Fruit fly (Drosophila melanogaster) whole organism, embryonic: Measurements from ENCODE around the gene Cpr62Ba.
A peak's percentile ranks its signal among the peaks of the same experiment; 100 is the strongest.

ENCODE experiments used
- Ada2b ChIP-seq: fragments of 200-800 bp; sonication (Bioruptor generic); IDR thresholded peaks from 2 replicates; pipeline ENCODE4 v1.3.6; 2022; ENCODE audit warnings: missing biosample characterization, missing genetic modification characterization
- Atf-2 ChIP-seq: fragments of 200-800 bp; sonication (Bioruptor generic); optimal IDR thresholded peaks from 2 replicates; lab custom pipeline; 2016; ENCODE audit warnings: missing biosample characterization, missing genetic modification characterization
- Awh ChIP-seq: fragments of 200-800 bp; sonication (Bioruptor generic); IDR thresholded peaks from 2 replicates; pipeline ENCODE4, ENCODE4 v1.3.6; 2022; ENCODE audit warnings: missing biosample characterization, missing genetic modification characterization
- B-H1 ChIP-seq: fragments of 200-800 bp; sonication (Bioruptor generic); IDR thresholded peaks from 3 replicates; pipeline ENCODE4 v1.3.6; 2022; ENCODE audit warnings: missing biosample characterization, missing genetic modification characterization
- B-H2 ChIP-seq: fragments of 200-800 bp; sonication (Bioruptor generic); optimal IDR thresholded peaks from 2 replicates; lab custom pipeline; 2018; ENCODE audit warnings: missing biosample characterization, mild to moderate bottlenecking, missing genetic modification characterization
- Bgb ChIP-seq: fragments of 200-800 bp; sonication (Bioruptor generic); IDR thresholded peaks from 2 replicates; pipeline ENCODE4 v1.3.6; 2022; ENCODE audit warnings: missing biosample characterization, missing genetic modification characterization; ENCODE audit not compliant: partially characterized antibody
- CG10543 ChIP-seq: fragments of 200-800 bp; sonication (Bioruptor generic); optimal IDR thresholded peaks from 3 replicates; lab custom pipeline; 2017; ENCODE audit warnings: missing biosample characterization, mild to moderate bottlenecking, missing genetic modification characterization, moderate library complexity
- CG12769 ChIP-seq: fragments of 200-800 bp; sonication (Bioruptor generic); optimal IDR thresholded peaks from 2 replicates; lab custom pipeline; 2019; ENCODE audit warnings: missing biosample characterization, mild to moderate bottlenecking, missing genetic modification characterization, moderate library complexity
- CG1529 ChIP-seq: fragments of 200-800 bp; sonication (Bioruptor generic); optimal IDR thresholded peaks from 3 replicates; lab custom pipeline; 2018; ENCODE audit warnings: missing biosample characterization, missing genetic modification characterization
- CG18476 ChIP-seq: fragments of 200-800 bp; sonication (Bioruptor generic); optimal IDR thresholded peaks from 2 replicates; lab custom pipeline; 2016; ENCODE audit warnings: missing biosample characterization, mild to moderate bottlenecking, missing genetic modification characterization
- CG2678 ChIP-seq: fragments of 200-800 bp; sonication (Bioruptor generic); optimal IDR thresholded peaks from 3 replicates; lab custom pipeline; 2019; ENCODE audit warnings: missing biosample characterization, mild to moderate bottlenecking, missing genetic modification characterization, moderate library complexity
- CG30431 ChIP-seq: fragments of 200-800 bp; sonication (Bioruptor generic); optimal IDR thresholded peaks from 2 replicates; lab custom pipeline; 2017; ENCODE audit warnings: missing biosample characterization, missing genetic modification characterization
- CG7987 ChIP-seq: fragments of 200-800 bp; sonication (Bioruptor generic); optimal IDR thresholded peaks from 2 replicates; lab custom pipeline; 2018; ENCODE audit warnings: missing biosample characterization, mild to moderate bottlenecking, missing genetic modification characterization, moderate library complexity
- CG8765 ChIP-seq: fragments of 200-800 bp; sonication (Bioruptor generic); IDR thresholded peaks from 2 replicates; pipeline ENCODE4 v1.3.6; 2022; ENCODE audit warnings: missing biosample characterization, missing genetic modification characterization
- CG9817 ChIP-seq: fragments of 200-800 bp; sonication (Bioruptor generic); optimal IDR thresholded peaks from 2 replicates; lab custom pipeline; 2018; ENCODE audit warnings: missing biosample characterization, mild to moderate bottlenecking, missing genetic modification characterization, moderate library complexity
- Eip74EF ChIP-seq, 2 experiments: fragments of 200-800 bp in 1 of 2; fragments of >200 bp in 1 of 2; sonication (Bioruptor generic) in 1 of 2; optimal IDR thresholded peaks; 2 replicates each; lab custom pipeline; 2017 to 2019; ENCODE audit warnings: missing biosample characterization in 2 of 2, missing genetic modification characterization in 2 of 2, mild to moderate bottlenecking in 1 of 2, moderate library complexity in 1 of 2
- HHEX ChIP-seq: fragments of 200-800 bp; sonication (Bioruptor generic); optimal IDR thresholded peaks from 3 replicates; lab custom pipeline; 2017; ENCODE audit warnings: missing biosample characterization, mild to moderate bottlenecking, missing genetic modification characterization, missing genetic modification reagents
- HLH3B ChIP-seq: fragments of 200-800 bp; sonication (Bioruptor generic); IDR thresholded peaks from 2 replicates; pipeline ENCODE4 v1.3.6; 2022; ENCODE audit warnings: missing biosample characterization, missing genetic modification characterization
- Lhr ChIP-seq: fragments of 200-800 bp; sonication (Bioruptor generic); optimal IDR thresholded peaks from 3 replicates; lab custom pipeline; 2017; ENCODE audit warnings: mild to moderate bottlenecking, missing biosample characterization, missing genetic modification reagents, missing genetic modification characterization
- Nf-YB ChIP-seq: fragments of 200-800 bp; sonication (Bioruptor generic); optimal IDR thresholded peaks from 3 replicates; lab custom pipeline; 2019; ENCODE audit warnings: missing biosample characterization, mild to moderate bottlenecking, missing genetic modification characterization, moderate library complexity
- Poxn ChIP-seq: fragments of 200-800 bp; sonication (Bioruptor generic); IDR thresholded peaks from 2 replicates; pipeline ENCODE4 v1.3.6; 2022; ENCODE audit warnings: missing biosample characterization, missing genetic modification characterization
- Tbp ChIP-seq: fragments of >200 bp; optimal IDR thresholded peaks from 2 replicates; lab custom pipeline; 2018; ENCODE audit warnings: missing biosample characterization, missing genetic modification characterization
- abd-A ChIP-seq: fragments of 200-800 bp; sonication (Bioruptor generic); optimal IDR thresholded peaks from 3 replicates; lab custom pipeline; 2019; ENCODE audit warnings: missing biosample characterization, mild to moderate bottlenecking, missing genetic modification characterization, moderate library complexity
- danr ChIP-seq: fragments of 200-800 bp; sonication (Bioruptor generic); IDR thresholded peaks from 2 replicates; pipeline ENCODE4 v1.3.6; 2022; ENCODE audit warnings: missing biosample characterization, missing genetic modification characterization
- dimm ChIP-seq: fragments of 200-800 bp; sonication (Bioruptor generic); IDR thresholded peaks from 2 replicates; pipeline ENCODE4 v1.3.6; 2022; ENCODE audit warnings: missing biosample characterization, missing genetic modification characterization
- disco-r ChIP-seq: fragments of 200-800 bp; sonication (Bioruptor generic); optimal IDR thresholded peaks from 2 replicates; lab custom pipeline; 2016; ENCODE audit warnings: missing biosample characterization, missing genetic modification characterization
- dmrt11E ChIP-seq: fragments of 200-800 bp; sonication (Bioruptor generic); optimal IDR thresholded peaks from 3 replicates; lab custom pipeline; 2018; ENCODE audit warnings: missing biosample characterization, mild to moderate bottlenecking, missing genetic modification characterization, moderate library complexity
- dysf ChIP-seq: fragments of 200-800 bp; sonication (Bioruptor generic); IDR thresholded peaks from 3 replicates; pipeline ENCODE4 v1.3.6; 2022; ENCODE audit warnings: missing biosample characterization, missing genetic modification characterization
- ftz-f1 ChIP-seq: fragments of 200-800 bp; sonication (Bioruptor generic); optimal IDR thresholded peaks from 2 replicates; lab custom pipeline; 2016; ENCODE audit warnings: missing biosample characterization, missing genetic modification characterization
- gem ChIP-seq: fragments of 200-800 bp; sonication (Bioruptor generic); optimal IDR thresholded peaks from 2 replicates; lab custom pipeline; 2019; ENCODE audit warnings: missing biosample characterization, mild to moderate bottlenecking, missing genetic modification characterization, moderate library complexity
- gfzf ChIP-seq: fragments of 200-800 bp; sonication (Bioruptor generic); optimal IDR thresholded peaks from 2 replicates; lab custom pipeline; 2016; ENCODE audit warnings: missing biosample characterization, mild to moderate bottlenecking, missing genetic modification characterization, moderate library complexity
- hbn ChIP-seq: fragments of 200-800 bp; sonication (Bioruptor generic); IDR thresholded peaks from 2 replicates; pipeline ENCODE4 v1.3.6; 2022; ENCODE audit warnings: missing biosample characterization, missing genetic modification characterization; ENCODE audit not compliant: partially characterized antibody
- jumu ChIP-seq: fragments of 200-800 bp; sonication (Bioruptor generic); optimal IDR thresholded peaks from 3 replicates; lab custom pipeline; 2016; ENCODE audit warnings: missing biosample characterization, missing genetic modification characterization
- kni ChIP-seq: fragments of 200-800 bp; sonication (Bioruptor generic); optimal IDR thresholded peaks from 3 replicates; lab custom pipeline; 2017; ENCODE audit warnings: mild to moderate bottlenecking, missing biosample characterization, missing genetic modification reagents, missing genetic modification characterization
- knrl ChIP-seq: fragments of 200-800 bp; sonication (Bioruptor generic); IDR thresholded peaks from 3 replicates; pipeline ENCODE4 v1.3.6; 2022; ENCODE audit warnings: missing biosample characterization, missing genetic modification characterization; ENCODE audit not compliant: partially characterized antibody
- mirr ChIP-seq: fragments of 200-800 bp; sonication (Bioruptor generic); optimal IDR thresholded peaks from 3 replicates; lab custom pipeline; 2018; ENCODE audit warnings: missing biosample characterization, mild to moderate bottlenecking, missing genetic modification characterization
- oc ChIP-seq: fragments of 200-800 bp; sonication (Bioruptor generic); optimal IDR thresholded peaks from 2 replicates; lab custom pipeline; 2018; ENCODE audit warnings: missing biosample characterization, mild to moderate bottlenecking, missing genetic modification characterization, moderate library complexity
- odd ChIP-seq: fragments of 200-800 bp; sonication (Bioruptor generic); optimal IDR thresholded peaks from 2 replicates; lab custom pipeline; 2017; ENCODE audit warnings: missing biosample characterization, mild to moderate bottlenecking, missing genetic modification characterization
- sens ChIP-seq: fragments of 200-800 bp; sonication (Bioruptor generic); peaks from one replicate; lab custom pipeline; 2016; ENCODE audit warnings: missing biosample characterization, missing genetic modification characterization
- ssp ChIP-seq: fragments of 200-800 bp; sonication (Bioruptor generic); IDR thresholded peaks from 2 replicates; pipeline ENCODE4 v1.3.6; 2022; ENCODE audit warnings: missing biosample characterization, missing genetic modification characterization
- unpg ChIP-seq: fragments of 200-800 bp; sonication (Bioruptor generic); optimal IDR thresholded peaks from 3 replicates; lab custom pipeline; 2018; ENCODE audit warnings: missing biosample characterization, mild to moderate bottlenecking, missing genetic modification characterization, moderate library complexity
- vvl ChIP-seq: fragments of 200-800 bp; sonication (Bioruptor generic); IDR thresholded peaks from 2 replicates; pipeline ENCODE4 v1.3.6; 2022; ENCODE audit warnings: missing biosample characterization, missing genetic modification characterization

Cpr62Ba gene

dm6 chr3L:1818834-1819233 lies 12.7 kb downstream of the Cpr62Ba start (continued):
- TF ChIP-seq mirr (GFP tag; lab: Kevin White, UChicago) (peak; percentile 20), CG12769 (tag; lab: Kevin White, UChicago) (peak; percentile 53), Bgb (GFP tag; lab: Robert Waterston, UW) (no peak), gem (tag; lab: Kevin White, UChicago) (no peak), knrl (GFP tag; lab: Robert Waterston, UW) (no peak), abd-A (tag; lab: Kevin White, UChicago) (peak; percentile 98), sens (GFP tag; lab: Kevin White, UChicago) (no peak), dmrt11E (tag; lab: Kevin White, UChicago) (no peak), B-H2 (GFP tag; lab: Kevin White, UChicago) (peak; percentile 35), dimm (GFP tag; lab: Robert Waterston, UW) (no peak), odd (GFP tag; lab: Kevin White, UChicago) (no peak), dysf (GFP tag; lab: Robert Waterston, UW) (no peak), Ada2b (GFP tag; lab: Robert Waterston, UW) (no peak), jumu (no peak), Lhr (GFP tag; lab: Kevin White, UChicago) (no peak), ssp (GFP tag; lab: Robert Waterston, UW) (no peak), CG8765 (GFP tag; lab: Robert Waterston, UW) (no peak), disco-r (no peak), CG7987 (GFP tag; lab: Kevin White, UChicago) (no peak), hbn (GFP tag; lab: Robert Waterston, UW) (no peak), CG30431 (no peak), gfzf (GFP tag; lab: Kevin White, UChicago) (no peak), CG9817 (tag; lab: Kevin White, UChicago) (no peak), Nf-YB (no peak), danr (GFP tag; lab: Robert Waterston, UW) (no peak), kni (peak; percentile 48), CG1529 (GFP tag; lab: Kevin White, UChicago) (no peak), CG10543 (GFP tag; lab: Kevin White, UChicago) (peak; percentile 10), Poxn (no peak), HHEX (GFP tag; lab: Kevin White, UChicago) (no peak), CG18476 (GFP tag; lab: Kevin White, UChicago) (no peak), B-H1 (GFP tag; lab: Robert Waterston, UW) (no peak), Tbp (GFP tag; lab: Kevin White, UChicago) (no peak), ftz-f1 (GFP tag; lab: Kevin White, UChicago) (peak; percentile 55), unpg (GFP tag; lab: Kevin White, UChicago) (no peak), Atf-2 (no peak)

dm6 chr3L:1817405-1817804 lies 14.2 kb downstream of the Cpr62Ba start:
- peak; percentile 18; the same call in 1 of the 2 replicates for TF ChIP-seq vvl (GFP tag; lab: Robert Waterston, UW)
- no peak for TF ChIP-seq HLH3B
- TF ChIP-seq oc (tag; lab: Kevin White, UChicago): peak; percentile 57
- peak; percentile 72; the same call in 1 of the 2 replicates for TF ChIP-seq Awh (GFP tag; lab: Robert Waterston, UW)
- TF ChIP-seq CG2678: no peak
- peak in 1 of 2 experiments; percentile 44 for TF ChIP-seq Eip74EF (GFP tag; optimal IDR thresholded peaks at IDR 0.05; lab: Kevin White, UChicago)
- TF ChIP-seq, all 482 proteins: peak for 4
